Worm (Caenorhabditis elegans) whole organism, young adult: Measurements from ENCODE around the gene gad-1.

ENCODE experiments used
- B0019.2 ChIP-seq: fragments of 200-800 bp; sonication (Bioruptor generic); conservative IDR thresholded peaks from 2 replicates; pipeline ENCODE4 v1.3.6; 2022; ENCODE audit warnings: missing genetic modification reagents, missing genetic modification characterization, missing compliant biosample characterization
- B0261.1 ChIP-seq: sonication (generic microtip); optimal IDR thresholded peaks from 2 replicates; lab custom pipeline; 2016; ENCODE audit warnings: mild to moderate bottlenecking, missing genetic modification characterization, moderate library complexity, missing compliant biosample characterization
- C06A6.2 ChIP-seq: fragments of 200-800 bp; sonication (Bioruptor generic); conservative IDR thresholded peaks from 2 replicates; pipeline ENCODE4 v1.3.6; 2022; ENCODE audit warnings: missing genetic modification characterization, missing compliant biosample characterization
- F55B11.4 ChIP-seq: sonication (generic microtip); optimal IDR thresholded peaks from 2 replicates; lab custom pipeline; 2016; ENCODE audit warnings: missing compliant biosample characterization, missing genetic modification characterization, borderline replicate concordance; ENCODE audit not compliant: insufficient read depth
- Y53F4B.3 ChIP-seq: fragments of 200-800 bp; sonication (Bioruptor generic); IDR thresholded peaks from 2 replicates; pipeline ENCODE4 v1.3.6; 2022; ENCODE audit warnings: missing genetic modification reagents, missing genetic modification characterization, missing compliant biosample characterization
- Y53G8AR.9 ChIP-seq: fragments of 200-800 bp; sonication (Bioruptor generic); conservative IDR thresholded peaks from 2 replicates; pipeline ENCODE4 v1.3.6; 2022; ENCODE audit warnings: missing genetic modification reagents, missing genetic modification characterization, missing compliant biosample characterization
- Y56A3A.18 ChIP-seq: fragments of 200-800 bp; sonication (Bioruptor generic); IDR thresholded peaks from 2 replicates; pipeline ENCODE4 v1.3.6; 2022; ENCODE audit warnings: missing genetic modification reagents, missing genetic modification characterization, missing compliant biosample characterization
- Y79H2A.3 ChIP-seq: fragments of 200-800 bp; sonication (Bioruptor generic); conservative IDR thresholded peaks from 2 replicates; pipeline ENCODE4 v1.3.6; 2022; ENCODE audit warnings: missing genetic modification reagents, missing genetic modification characterization, missing compliant biosample characterization
- ZK185.1 ChIP-seq: sonication (generic microtip); optimal IDR thresholded peaks from 2 replicates; lab custom pipeline; 2016; ENCODE audit warnings: mild to moderate bottlenecking, missing genetic modification characterization, missing compliant biosample characterization; ENCODE audit not compliant: poor library complexity, severe bottlenecking
- akir-1 ChIP-seq: fragments of 200-800 bp; sonication (Bioruptor generic); optimal IDR thresholded peaks from 2 replicates; lab custom pipeline; 2018; ENCODE audit warnings: mild to moderate bottlenecking, missing genetic modification characterization, moderate library complexity, missing compliant biosample characterization
- ama-1 ChIP-seq, 3 experiments: fragments of 150-350 bp in 1 of 3; sonication (generic microtip) in 2 of 3; optimal IDR thresholded peaks; 2 replicates each; lab custom pipeline; 2014 to 2018; ENCODE audit warnings: missing biosample characterization in 2 of 3, missing genetic modification characterization in 2 of 3, missing genetic modification reagents in 2 of 3
- atf-7 ChIP-seq: sonication (generic microtip); optimal IDR thresholded peaks from 2 replicates; lab custom pipeline; 2017; ENCODE audit warnings: mild to moderate bottlenecking, missing genetic modification characterization, missing compliant biosample characterization
- attf-5 ChIP-seq: fragments of 200-800 bp; sonication (Bioruptor generic); optimal IDR thresholded peaks from 2 replicates; lab custom pipeline; 2018; ENCODE audit warnings: mild to moderate bottlenecking, missing genetic modification characterization, missing compliant biosample characterization
- bed-2 ChIP-seq: fragments of 200-800 bp; sonication (Bioruptor generic); IDR thresholded peaks from 2 replicates; pipeline ENCODE4 v1.3.6; 2022; ENCODE audit warnings: missing genetic modification reagents, missing genetic modification characterization, missing compliant biosample characterization
- cebp-1 ChIP-seq, 2 experiments: fragments of 200-800 bp in 1 of 2; sonication (Bioruptor generic) in 1 of 2; sonication (generic microtip) in 1 of 2; IDR thresholded peaks in 1 of 2; optimal IDR thresholded peaks in 1 of 2; 2 replicates each; pipeline versions ENCODE4 v1.3.6 to Lab custom; 2017 to 2022; ENCODE audit warnings: missing compliant biosample characterization in 2 of 2, missing genetic modification characterization in 2 of 2, mild to moderate bottlenecking in 1 of 2, missing genetic modification reagents in 1 of 2, moderate library complexity in 1 of 2
- ceh-79 ChIP-seq: sonication (generic microtip); optimal IDR thresholded peaks from 2 replicates; lab custom pipeline; 2017; ENCODE audit warnings: mild to moderate bottlenecking, missing genetic modification characterization, missing compliant biosample characterization
- efl-1 ChIP-seq: fragments of 150-350 bp; optimal IDR thresholded peaks from 2 replicates; lab custom pipeline; 2014; ENCODE audit warnings: missing biosample characterization, missing genetic modification reagents, missing genetic modification characterization
- hlh-12 ChIP-seq: sonication (generic microtip); optimal IDR thresholded peaks from 2 replicates; lab custom pipeline; 2016; ENCODE audit warnings: missing genetic modification characterization, missing compliant biosample characterization
- hrde-1 ChIP-seq: sonication (generic microtip); optimal IDR thresholded peaks from 2 replicates; lab custom pipeline; 2016; ENCODE audit warnings: missing genetic modification characterization, mild to moderate bottlenecking, missing compliant biosample characterization, moderate library complexity, missing genotype, missing genetic modification reagents, borderline replicate concordance
- lin-26 ChIP-seq: fragments of 200-800 bp; sonication (Bioruptor generic); IDR thresholded peaks from 2 replicates; pipeline ENCODE4 v1.3.6; 2022; ENCODE audit warnings: missing genetic modification reagents, missing genetic modification characterization, missing compliant biosample characterization
- lsl-1 ChIP-seq: fragments of 200-800 bp; sonication (Bioruptor generic); optimal IDR thresholded peaks from 2 replicates; lab custom pipeline; 2018; ENCODE audit warnings: mild to moderate bottlenecking, missing genetic modification characterization, moderate library complexity, missing compliant biosample characterization
- madf-6 ChIP-seq: fragments of 200-800 bp; sonication (Bioruptor generic); IDR thresholded peaks from 2 replicates; pipeline ENCODE4 v1.3.6; 2022; ENCODE audit warnings: missing genetic modification reagents, missing genetic modification characterization, missing compliant biosample characterization
- madf-8 ChIP-seq: fragments of 200-800 bp; sonication (Bioruptor generic); conservative IDR thresholded peaks from 2 replicates; pipeline ENCODE4 v1.3.6; 2022; ENCODE audit warnings: missing genetic modification reagents, missing genetic modification characterization, missing compliant biosample characterization
- mcd-1 ChIP-seq: fragments of 200-800 bp; sonication (Bioruptor generic); IDR thresholded peaks from 2 replicates; pipeline ENCODE4 v1.3.6; 2022; ENCODE audit warnings: missing genetic modification reagents, missing genetic modification characterization, missing compliant biosample characterization
- mxl-1 ChIP-seq: sonication (generic microtip); optimal IDR thresholded peaks from 2 replicates; lab custom pipeline; 2016; ENCODE audit warnings: missing genetic modification characterization, missing compliant biosample characterization
- nhr-27 ChIP-seq: fragments of 200-800 bp; sonication (Bioruptor generic); optimal IDR thresholded peaks from 2 replicates; lab custom pipeline; 2018; ENCODE audit warnings: mild to moderate bottlenecking, missing genetic modification characterization, moderate library complexity, missing compliant biosample characterization
- nhr-80 ChIP-seq: sonication (generic microtip); optimal IDR thresholded peaks from 2 replicates; lab custom pipeline; 2016; ENCODE audit warnings: missing genetic modification characterization, missing compliant biosample characterization
- nhr-90 ChIP-seq: sonication (generic microtip); optimal IDR thresholded peaks from 2 replicates; lab custom pipeline; 2016; ENCODE audit warnings: missing genotype, mild to moderate bottlenecking, missing genetic modification characterization, missing compliant biosample characterization
- pha-4 ChIP-seq: fragments of 150-350 bp; sonication (generic microtip); optimal IDR thresholded peaks from 2 replicates; lab custom pipeline; 2014; ENCODE audit warnings: missing biosample characterization, missing genetic modification reagents, missing genetic modification characterization
- rcor-1 ChIP-seq: fragments of 200-800 bp; sonication (Bioruptor generic); IDR thresholded peaks from 2 replicates; pipeline ENCODE4 v1.3.6; 2022; ENCODE audit warnings: missing genetic modification reagents, missing genetic modification characterization, missing compliant biosample characterization
- rpc-1 ChIP-seq, 2 experiments: fragments of 150-350 bp in 1 of 2; sonication (generic microtip) in 1 of 2; optimal IDR thresholded peaks; 2 replicates each; lab custom pipeline; 2014 to 2018; ENCODE audit warnings: missing biosample characterization in 1 of 2, missing genetic modification characterization in 1 of 2, missing genetic modification reagents in 1 of 2, missing genotype in 1 of 2
- snpc-1.1 ChIP-seq: sonication (generic microtip); optimal IDR thresholded peaks from 2 replicates; lab custom pipeline; 2017; ENCODE audit warnings: missing genetic modification characterization, mild to moderate bottlenecking, missing compliant biosample characterization, antibody characterized with exemption, moderate library complexity, missing genotype, missing genetic modification reagents; ENCODE audit not compliant: insufficient read depth
- snpc-3.4 ChIP-seq: sonication (generic microtip); optimal IDR thresholded peaks from 2 replicates; lab custom pipeline; 2017; ENCODE audit warnings: missing genetic modification characterization, mild to moderate bottlenecking, missing compliant biosample characterization, antibody characterized with exemption, moderate library complexity, missing genotype, missing genetic modification reagents
- tlf-1 ChIP-seq: fragments of 200-800 bp; sonication (Bioruptor generic); optimal IDR thresholded peaks from 2 replicates; lab custom pipeline; 2018; ENCODE audit warnings: mild to moderate bottlenecking, missing genetic modification characterization, missing compliant biosample characterization
- ztf-18 ChIP-seq: sonication (generic microtip); optimal IDR thresholded peaks from 2 replicates; lab custom pipeline; 2016; ENCODE audit warnings: missing genotype, mild to moderate bottlenecking, missing genetic modification characterization, missing compliant biosample characterization
- ztf-25 ChIP-seq: fragments of 200-800 bp; sonication (Bioruptor generic); IDR thresholded peaks from 2 replicates; pipeline ENCODE4 v1.3.6; 2022; ENCODE audit warnings: missing genetic modification reagents, missing genetic modification characterization, missing compliant biosample characterization
- ztf-26 ChIP-seq: sonication (generic microtip); optimal IDR thresholded peaks from 2 replicates; lab custom pipeline; 2017; ENCODE audit warnings: missing genetic modification characterization, missing compliant biosample characterization

Gene gad-1

DNA sequence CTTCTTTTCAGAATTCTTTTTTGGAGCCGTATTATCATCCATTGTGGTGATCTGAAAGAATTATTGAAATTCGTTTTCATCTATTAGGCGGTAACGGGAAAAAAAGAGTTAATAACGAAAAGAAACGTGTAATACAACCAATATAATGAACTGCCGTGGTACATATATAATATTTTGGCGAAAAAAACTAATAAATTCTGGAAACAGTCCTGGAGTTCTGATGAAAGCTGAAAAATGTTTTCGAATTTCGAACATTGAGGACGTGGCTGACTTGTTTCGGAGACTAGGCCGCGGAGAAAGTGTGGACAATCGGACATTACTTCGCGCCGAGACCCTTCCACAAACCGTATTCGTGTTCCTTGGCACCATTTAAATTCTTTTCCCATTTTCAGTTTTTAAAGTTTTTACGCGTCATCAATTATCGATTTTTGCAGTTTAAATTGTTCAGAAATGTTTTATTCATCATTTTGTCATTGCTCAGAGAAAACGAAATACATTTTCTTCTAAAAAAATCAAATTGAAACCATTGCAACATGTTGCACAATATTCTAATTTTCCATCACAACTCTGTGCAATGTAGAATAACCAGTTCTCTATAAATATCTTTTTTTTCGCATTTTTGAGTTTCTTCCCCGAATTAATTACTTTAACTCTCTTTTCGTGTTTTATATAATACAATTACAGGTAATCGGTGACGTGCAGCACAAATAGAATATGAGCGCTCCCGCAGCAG, at the start of gene gad-1, which contains the start of gene erfa-1 (continued):
- TF ChIP-seq akir-1 (GFP tag; lab: Kevin White, UChicago) (no peak), ztf-18 (tag; lab: Kevin White, UChicago) (no peak), B0261.1 (tag; lab: Kevin White, UChicago) (no peak), pha-4 (no peak), snpc-3.4 (tag; lab: Kevin White, UChicago) (no peak), ztf-25 (0 out of 2 replicates have a peak, but pooled peaks have one; percentile 47), mxl-1 (tag; lab: Kevin White, UChicago) (no peak), cebp-1 (GFP tag; IDR thresholded peaks at IDR 0.05; lab: Robert Waterston, UW) (no peak), cebp-1 (tag; optimal IDR thresholded peaks at IDR 0.05; lab: Kevin White, UChicago) (peak; percentile 26), mcd-1 (GFP tag; lab: Robert Waterston, UW) (peak; percentile 78), ZK185.1 (peak; percentile 50), Y79H2A.3 (no peak), ceh-79 (no peak), efl-1 (GFP tag; lab: Kevin White, UChicago) (peak; percentile 67), tlf-1 (GFP tag; lab: Kevin White, UChicago) (no peak), atf-7 (tag; lab: Kevin White, UChicago) (no peak), C06A6.2 (GFP tag; lab: Robert Waterston, UW) (no peak), Y53F4B.3 (GFP tag; lab: Robert Waterston, UW) (no peak), Y53G8AR.9 (no peak), snpc-1.1 (tag; lab: Kevin White, UChicago) (no peak), nhr-90 (tag; lab: Kevin White, UChicago) (no peak), hrde-1 (tag; lab: Kevin White, UChicago) (no peak), lsl-1 (GFP tag; lab: Kevin White, UChicago) (peak; percentile 77), F55B11.4 (tag; lab: Kevin White, UChicago) (no peak), madf-6 (GFP tag; lab: Robert Waterston, UW) (peak; percentile 69), ztf-26 (no peak), B0019.2 (no peak), hlh-12 (tag; lab: Kevin White, UChicago) (no peak), lin-26 (GFP tag; lab: Robert Waterston, UW) (no peak), madf-8 (GFP tag; lab: Robert Waterston, UW) (peak; percentile 53), bed-2 (GFP tag; lab: Robert Waterston, UW) (no peak), rpc-1 (optimal IDR thresholded peaks at IDR 0.05; lab: Kevin White, UChicago) (no peak), rpc-1 (tag; optimal IDR thresholded peaks at IDR 0.05; lab: Kevin White, UChicago) (no peak), Y56A3A.18 (no peak), ama-1 (optimal IDR thresholded peaks at IDR 0.05; lab: Kevin White, UChicago) (no peak), ama-1 (GFP tag; optimal IDR thresholded peaks at IDR 0.05; lab: Kevin White, UChicago) (no peak), nhr-27 (tag; lab: Kevin White, UChicago) (no peak)

DNA sequence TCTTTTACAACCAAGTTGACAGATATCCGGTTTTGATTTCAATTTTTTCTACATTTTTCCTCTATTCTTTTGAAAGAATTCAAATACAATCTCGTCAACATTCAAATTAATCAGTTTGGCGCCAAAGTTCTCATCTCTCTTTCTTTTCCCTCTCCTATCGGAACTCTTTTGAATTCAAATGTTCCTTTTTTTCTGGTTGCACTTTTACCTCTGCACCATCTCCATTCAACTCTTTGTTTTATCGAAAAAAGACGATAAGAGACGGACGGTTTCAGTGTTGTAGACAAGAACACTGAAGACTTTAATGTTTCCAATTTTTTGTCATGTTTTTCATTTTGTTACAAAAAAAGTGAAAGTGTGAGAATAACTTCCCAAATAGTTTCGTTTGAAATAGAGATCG, 42.7 kb upstream of the gad-1 start:
- no peak for TF ChIP-seq rcor-1 (GFP tag; lab: Robert Waterston, UW)
- peak; percentile 90 for TF ChIP-seq nhr-80 (tag; lab: Kevin White, UChicago)
- peak; percentile 11 for TF ChIP-seq attf-5 (GFP tag; lab: Kevin White, UChicago)
